Fruit fly (Drosophila melanogaster): ENCODE data around the gene Toll-9.

dm6 chr3L:20404515-20404914 is 38.0 kb upstream of the Toll-9 start:
- no peak for TF ChIP-seq achi (GFP tag; optimal IDR thresholded peaks at IDR 0.05)
- no peak for TF ChIP-seq Gug (GFP tag; IDR thresholded peaks at IDR 0.05)
- no peak for TF ChIP-seq Eip75B (GFP tag; optimal IDR thresholded peaks at IDR 0.05)
